Worm (Caenorhabditis elegans) whole organism, midembryonic: ENCODE measurements around the gene nhr-43.

Experiments used
- cog-1 ChIP-seq: sonication (generic microtip); optimal IDR thresholded peaks from 2 replicates; lab custom pipeline; 2016; ENCODE audit warnings: missing genetic modification characterization, missing compliant biosample characterization
- flt-1 ChIP-seq: fragments of 200-800 bp; sonication (Bioruptor generic); IDR thresholded peaks from 2 replicates; pipeline ENCODE4 v1.3.6; 2022; ENCODE audit warnings: missing genetic modification characterization, missing compliant biosample characterization
- klf-2 ChIP-seq: fragments of 200-800 bp; sonication (Bioruptor generic); conservative IDR thresholded peaks from 2 replicates; pipeline ENCODE4 v1.3.6; 2022; ENCODE audit warnings: missing genetic modification reagents, missing genetic modification characterization, missing compliant biosample characterization
- ref-1 ChIP-seq: fragments of 200-800 bp; sonication (Bioruptor generic); conservative IDR thresholded peaks from 2 replicates; pipeline ENCODE4 v1.3.6; 2022; ENCODE audit warnings: missing genetic modification reagents, missing genetic modification characterization, missing compliant biosample characterization
- tab-1 ChIP-seq: fragments of 200-800 bp; sonication (Bioruptor generic); IDR thresholded peaks from 2 replicates; pipeline ENCODE4 v1.3.6; 2022; ENCODE audit warnings: missing genetic modification characterization, missing compliant biosample characterization
- ztf-23 ChIP-seq: fragments of 200-800 bp; sonication (Bioruptor generic); IDR thresholded peaks from 2 replicates; pipeline ENCODE4 v1.3.6; 2022; ENCODE audit warnings: missing genetic modification reagents, missing genetic modification characterization, missing compliant biosample characterization
- ztf-29 ChIP-seq: fragments of 200-800 bp; sonication (Bioruptor generic); IDR thresholded peaks from 2 replicates; pipeline ENCODE4 v1.3.6; 2022; ENCODE audit warnings: missing genetic modification reagents, missing genetic modification characterization, missing compliant biosample characterization

ce11 chrIV:11914837-11915737 lies 15.7 kb downstream of the nhr-43 start, which contains the start of gene fat-6:
- TF ChIP-seq ref-1 (GFP tag; lab: Robert Waterston, UW) (no peak), tab-1 (GFP tag; lab: Robert Waterston, UW) (no peak), ztf-29 (no peak), klf-2 (no peak), cog-1 (tag; lab: Kevin White, UChicago) (no peak), flt-1 (GFP tag; lab: Robert Waterston, UW) (no peak), ztf-23 (GFP tag; lab: Robert Waterston, UW) (no peak)
